Worm (Caenorhabditis elegans) whole organism, L2 larva: ENCODE measurements around the gene glb-13.
A peak's percentile ranks its signal among the peaks of the same experiment; 100 is the strongest.

ENCODE experiments used
- C34F6.9 ChIP-seq: fragments of 150-350 bp; optimal IDR thresholded peaks from 2 replicates; lab custom pipeline; 2014; ENCODE audit warnings: missing biosample characterization, missing genetic modification characterization
- F13H6.1 ChIP-seq: sonication (generic microtip); optimal IDR thresholded peaks from 2 replicates; lab custom pipeline; 2016; ENCODE audit warnings: missing genetic modification characterization, missing compliant biosample characterization
- R02D3.7 ChIP-seq: fragments of 150-350 bp; optimal IDR thresholded peaks from 2 replicates; lab custom pipeline; 2014; ENCODE audit warnings: missing biosample characterization, missing genetic modification characterization
- ZK546.5 ChIP-seq: sonication (generic microtip); optimal IDR thresholded peaks from 2 replicates; lab custom pipeline; 2017; ENCODE audit warnings: missing biosample characterization, missing genetic modification characterization
- alr-1 ChIP-seq: fragments of 150-350 bp; optimal IDR thresholded peaks from 2 replicates; lab custom pipeline; 2014; ENCODE audit warnings: missing biosample characterization, missing genetic modification characterization
- aly-2 ChIP-seq: fragments of 150-350 bp; optimal IDR thresholded peaks from 2 replicates; lab custom pipeline; 2014; ENCODE audit warnings: missing biosample characterization, missing genetic modification characterization
- blmp-1 ChIP-seq: sonication (generic microtip); optimal IDR thresholded peaks from 2 replicates; lab custom pipeline; 2017; ENCODE audit warnings: missing genetic modification characterization, mild to moderate bottlenecking, missing compliant biosample characterization, antibody characterized with exemption, moderate library complexity; ENCODE audit not compliant: insufficient read depth
- ceh-16 ChIP-seq: fragments of 150-350 bp; optimal IDR thresholded peaks from 2 replicates; lab custom pipeline; 2014; ENCODE audit warnings: missing biosample characterization, missing genetic modification characterization
- ceh-82 ChIP-seq: fragments of 150-350 bp; optimal IDR thresholded peaks from 2 replicates; lab custom pipeline; 2014; ENCODE audit warnings: missing biosample characterization, missing genetic modification characterization
- crh-2 ChIP-seq: sonication (generic microtip); optimal IDR thresholded peaks from 2 replicates; lab custom pipeline; 2017; ENCODE audit warnings: missing biosample characterization, missing genetic modification characterization
- egl-27 ChIP-seq: sonication (generic microtip); optimal IDR thresholded peaks from 3 replicates; lab custom pipeline; 2017; ENCODE audit warnings: missing biosample characterization, missing genetic modification reagents, missing genetic modification characterization
- elt-1 ChIP-seq: fragments of 150-350 bp; optimal IDR thresholded peaks from 2 replicates; lab custom pipeline; 2014; ENCODE audit warnings: missing biosample characterization, missing genetic modification characterization
- elt-3 ChIP-seq: sonication (generic microtip); optimal IDR thresholded peaks from 2 replicates; lab custom pipeline; 2017; ENCODE audit warnings: missing biosample characterization, missing genetic modification characterization
- fos-1 ChIP-seq: fragments of 150-350 bp; optimal IDR thresholded peaks from 2 replicates; lab custom pipeline; 2014; ENCODE audit warnings: missing biosample characterization, missing genetic modification characterization
- gmeb-1 ChIP-seq: fragments of 150-350 bp; optimal IDR thresholded peaks from 2 replicates; lab custom pipeline; 2014; ENCODE audit warnings: missing biosample characterization, missing genetic modification characterization
- lin-11 ChIP-seq: fragments of 150-350 bp; sonication (generic microtip); optimal IDR thresholded peaks from 2 replicates; lab custom pipeline; 2014; ENCODE audit warnings: missing biosample characterization, missing genetic modification characterization, inconsistent platforms, mixed read lengths
- lin-13 ChIP-seq: fragments of 150-350 bp; optimal IDR thresholded peaks from 2 replicates; lab custom pipeline; 2014; ENCODE audit warnings: missing biosample characterization, missing genetic modification reagents, missing genetic modification characterization
- lin-39 ChIP-seq: fragments of 150-350 bp; optimal IDR thresholded peaks from 2 replicates; lab custom pipeline; 2014; ENCODE audit warnings: missing biosample characterization, missing genetic modification reagents, missing genetic modification characterization
- lsy-2 ChIP-seq, 2 experiments: fragments of 150-350 bp in 1 of 2; sonication (generic microtip) in 1 of 2; optimal IDR thresholded peaks; 2 replicates each; lab custom pipeline; 2014 to 2017; ENCODE audit warnings: missing biosample characterization in 2 of 2, missing genetic modification characterization in 2 of 2
- mab-5 ChIP-seq: fragments of 150-350 bp; optimal IDR thresholded peaks from 2 replicates; lab custom pipeline; 2014; ENCODE audit warnings: missing biosample characterization, missing genetic modification characterization
- mbf-1 ChIP-seq: sonication (generic microtip); optimal IDR thresholded peaks from 2 replicates; lab custom pipeline; 2017; ENCODE audit warnings: missing biosample characterization, missing genetic modification characterization
- mdl-1 ChIP-seq, 2 experiments: fragments of 150-350 bp in 1 of 2; sonication (generic microtip) in 1 of 2; optimal IDR thresholded peaks; 2 replicates each; lab custom pipeline; 2017; ENCODE audit warnings: missing biosample characterization in 2 of 2, missing genetic modification characterization in 2 of 2
- nhr-10 ChIP-seq: sonication (generic microtip); optimal IDR thresholded peaks from 2 replicates; lab custom pipeline; 2017; ENCODE audit warnings: missing biosample characterization, missing genetic modification characterization
- nhr-11 ChIP-seq: fragments of 150-350 bp; optimal IDR thresholded peaks from 2 replicates; lab custom pipeline; 2014; ENCODE audit warnings: missing biosample characterization, missing genetic modification characterization
- nhr-12 ChIP-seq: fragments of 150-350 bp; optimal IDR thresholded peaks from 2 replicates; lab custom pipeline; 2014; ENCODE audit warnings: missing biosample characterization, missing genetic modification characterization
- nhr-129 ChIP-seq: fragments of 150-350 bp; optimal IDR thresholded peaks from 2 replicates; lab custom pipeline; 2014; ENCODE audit warnings: missing biosample characterization, missing genetic modification characterization
- nhr-21 ChIP-seq: fragments of 150-350 bp; optimal IDR thresholded peaks from 2 replicates; lab custom pipeline; 2014; ENCODE audit warnings: missing biosample characterization, missing genetic modification characterization
- nhr-23 ChIP-seq: fragments of 150-350 bp; optimal IDR thresholded peaks from 2 replicates; lab custom pipeline; 2014; ENCODE audit warnings: missing biosample characterization, missing genetic modification reagents, missing genetic modification characterization
- nhr-237 ChIP-seq: fragments of 150-350 bp; optimal IDR thresholded peaks from 2 replicates; lab custom pipeline; 2014; ENCODE audit warnings: missing biosample characterization, missing genetic modification characterization
- nhr-25 ChIP-seq: fragments of 150-350 bp; sonication (generic microtip); optimal IDR thresholded peaks from 3 replicates; lab custom pipeline; 2014; ENCODE audit warnings: missing biosample characterization, missing genetic modification characterization
- nhr-6 ChIP-seq: fragments of 150-350 bp; optimal IDR thresholded peaks from 2 replicates; lab custom pipeline; 2014; ENCODE audit warnings: missing biosample characterization, missing genetic modification characterization
- sem-4 ChIP-seq: fragments of 150-350 bp; optimal IDR thresholded peaks from 2 replicates; lab custom pipeline; 2014; ENCODE audit warnings: missing biosample characterization, missing genetic modification reagents, missing genetic modification characterization
- sma-3 ChIP-seq: sonication (generic microtip); optimal IDR thresholded peaks from 2 replicates; lab custom pipeline; 2016; ENCODE audit warnings: missing genetic modification reagents, missing genetic modification characterization, missing compliant biosample characterization
- sma-9 ChIP-seq, 2 experiments: fragments of 150-350 bp in 1 of 2; sonication (generic microtip) in 1 of 2; optimal IDR thresholded peaks; 2 replicates each; lab custom pipeline; 2014 to 2016; ENCODE audit warnings: missing genetic modification characterization in 2 of 2, mild to moderate bottlenecking in 1 of 2, missing biosample characterization in 1 of 2, missing compliant biosample characterization in 1 of 2, missing genetic modification reagents in 1 of 2, moderate library complexity in 1 of 2
- snpc-4 ChIP-seq: fragments of 150-350 bp; optimal IDR thresholded peaks from 2 replicates; lab custom pipeline; 2014; ENCODE audit warnings: missing biosample characterization, missing genetic modification characterization
- unc-39 ChIP-seq: fragments of 150-350 bp; optimal IDR thresholded peaks from 2 replicates; lab custom pipeline; 2014; ENCODE audit warnings: missing biosample characterization, missing genetic modification characterization
- unc-55 ChIP-seq: fragments of 150-350 bp; sonication (generic microtip); optimal IDR thresholded peaks from 3 replicates; lab custom pipeline; 2014; ENCODE audit warnings: missing biosample characterization, missing genetic modification reagents, missing genetic modification characterization
- ztf-1 ChIP-seq: fragments of 200-800 bp; sonication (Bioruptor generic); conservative IDR thresholded peaks from 2 replicates; pipeline ENCODE4 v1.3.6; 2022; ENCODE audit warnings: missing genetic modification characterization, missing compliant biosample characterization

Gene glb-13

DNA sequence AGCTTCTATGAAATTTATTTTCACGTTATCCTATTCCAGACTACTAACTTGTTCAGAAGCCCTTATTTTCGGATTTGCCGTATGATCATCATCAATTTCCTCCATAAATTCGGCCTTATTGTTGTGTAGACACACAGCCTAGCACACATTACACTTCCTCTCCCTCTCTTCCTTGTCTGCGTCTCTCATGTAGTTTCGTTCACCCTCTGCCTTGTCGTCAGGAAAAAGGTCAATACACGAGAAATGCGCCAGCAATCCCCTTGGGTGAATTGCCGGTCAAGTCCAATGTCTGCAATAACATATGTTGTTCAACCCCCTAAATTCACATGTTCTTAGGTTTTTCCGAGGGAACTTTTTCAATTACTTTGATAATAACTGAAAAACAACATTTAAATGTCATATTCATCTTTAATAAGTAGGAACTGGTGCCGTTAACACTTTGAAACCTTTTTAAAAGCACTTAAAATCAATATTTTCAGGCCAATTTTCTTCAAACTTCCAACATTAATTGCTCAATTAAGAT is 15.7 kb upstream of the glb-13 start, which contains the start of gene F17E5.2 (continued):
- TF ChIP-seq nhr-129 (tag; lab: Kevin White, UChicago) (peak; percentile 99), fos-1 (tag; lab: Kevin White, UChicago) (peak; percentile 92), mdl-1 (tag; optimal IDR thresholded peaks at IDR 0.05; lab: Kevin White, UChicago) (peak; percentile 25 to 80), mab-5 (tag; lab: Kevin White, UChicago) (peak; percentile 92), crh-2 (tag; lab: Kevin White, UChicago) (peak; percentile 96), unc-39 (tag; lab: Kevin White, UChicago) (no peak), snpc-4 (tag; lab: Kevin White, UChicago) (peak; percentile 83), nhr-25 (peak; percentile 93), lin-39 (peak; percentile 37), ceh-16 (tag; lab: Kevin White, UChicago) (peak; percentile 46), alr-1 (tag; lab: Kevin White, UChicago) (no peak)

DNA sequence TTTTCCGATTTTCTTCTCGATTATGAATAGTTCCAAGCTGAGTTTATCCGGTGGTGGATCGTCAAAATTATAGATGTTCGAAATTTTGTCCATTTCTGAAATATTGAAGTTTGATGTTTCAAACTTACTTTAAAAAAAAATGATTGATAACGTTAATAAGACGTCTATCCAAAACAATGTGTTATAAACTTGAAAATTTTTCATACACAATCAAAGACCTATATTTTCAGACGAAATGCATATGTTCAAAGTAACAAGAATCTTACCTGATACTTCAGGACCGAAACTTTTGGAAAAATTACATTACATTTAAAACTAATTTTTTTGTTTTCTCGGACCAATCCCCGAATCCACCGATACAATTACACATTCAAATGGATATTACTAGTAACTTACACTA is 13.2 kb upstream of the glb-13 start, which contains the start of gene nekl-3:
Gene nekl-3 (minus strand): TSS at position 101 of the 400 bp plus-strand sequence.
- TF ChIP-seq nhr-23 (tag; lab: Kevin White, UChicago) (no peak), elt-3 (tag; lab: Kevin White, UChicago) (no peak), C34F6.9 (tag; lab: Kevin White, UChicago) (no peak), lin-11 (no peak), gmeb-1 (tag; lab: Kevin White, UChicago) (no peak), nhr-237 (tag; lab: Kevin White, UChicago) (no peak), ceh-82 (tag; lab: Kevin White, UChicago) (no peak), lsy-2 (tag; optimal IDR thresholded peaks at IDR 0.05; lab: Kevin White, UChicago) (no peak), aly-2 (tag; lab: Kevin White, UChicago) (no peak), nhr-21 (tag; lab: Kevin White, UChicago) (no peak), ZK546.5 (tag; lab: Kevin White, UChicago) (no peak), ceh-16 (tag; lab: Kevin White, UChicago) (no peak), sem-4 (tag; lab: Kevin White, UChicago) (no peak), unc-55 (GFP tag; lab: Kevin White, UChicago) (no peak), egl-27 (no peak), nhr-12 (no peak), elt-1 (tag; lab: Kevin White, UChicago) (no peak), sma-9 (GFP tag; optimal IDR thresholded peaks at IDR 0.05; lab: Kevin White, UChicago) (no peak), sma-9 (tag; optimal IDR thresholded peaks at IDR 0.05; lab: Kevin White, UChicago) (no peak), nhr-129 (tag; lab: Kevin White, UChicago) (no peak)

DNA sequence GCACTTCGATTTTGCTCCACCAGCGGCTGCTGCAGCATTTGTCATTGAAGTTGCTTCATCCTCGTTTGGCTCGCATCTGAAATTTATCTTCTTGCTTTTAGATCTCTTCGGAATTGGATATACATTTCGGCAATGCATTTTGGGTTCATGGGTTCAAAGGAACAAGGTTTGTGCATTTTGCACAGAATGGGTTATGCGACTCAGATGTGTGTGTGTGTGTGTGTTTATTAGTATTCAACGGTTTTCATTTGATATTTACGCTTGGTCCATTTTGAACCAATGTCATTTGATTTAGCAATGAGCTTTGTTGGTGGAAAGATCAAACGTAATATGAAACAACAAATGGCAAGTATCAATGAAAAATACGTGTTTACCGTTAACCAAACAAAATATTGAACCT is 2.4 kb downstream of the glb-13 start:
- TF ChIP-seq nhr-23 (tag; lab: Kevin White, UChicago) (no peak), C34F6.9 (tag; lab: Kevin White, UChicago) (no peak), unc-55 (GFP tag; lab: Kevin White, UChicago) (no peak), F13H6.1 (tag; lab: Kevin White, UChicago) (no peak), elt-3 (tag; lab: Kevin White, UChicago) (no peak), nhr-129 (tag; lab: Kevin White, UChicago) (no peak), nhr-6 (no peak), blmp-1 (tag; lab: Kevin White, UChicago) (no peak), aly-2 (tag; lab: Kevin White, UChicago) (no peak), elt-1 (tag; lab: Kevin White, UChicago) (no peak), ZK546.5 (tag; lab: Kevin White, UChicago) (no peak), nhr-11 (no peak), lin-11 (no peak), nhr-237 (tag; lab: Kevin White, UChicago) (no peak)

DNA sequence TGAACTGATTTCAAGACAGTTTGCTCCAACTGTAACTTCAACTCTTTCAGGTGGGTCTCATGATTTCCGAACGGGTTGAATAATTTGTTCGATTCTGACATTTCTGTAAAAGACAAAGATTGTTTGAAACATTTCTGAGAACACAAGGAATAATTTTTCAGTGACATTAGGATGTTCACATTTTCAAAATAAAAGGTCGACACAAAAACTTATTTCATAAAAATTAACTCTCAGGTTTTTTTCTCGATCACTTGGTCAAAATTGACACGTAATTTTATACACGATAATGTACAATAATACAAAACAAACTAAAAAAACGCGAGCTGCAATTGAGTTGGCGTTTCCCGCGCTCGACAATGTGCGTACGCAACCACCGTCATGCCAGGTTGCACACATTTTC is 6.9 kb downstream of the glb-13 start, which contains the start of gene rif-1.2:
Gene rif-1.2 (minus strand): TSS at position 101 of the 400 bp plus-strand sequence.
- TF ChIP-seq nhr-10 (tag; lab: Kevin White, UChicago): no peak
- TF ChIP-seq nhr-25: no peak
- no peak for TF ChIP-seq unc-39 (tag; lab: Kevin White, UChicago)
- TF ChIP-seq R02D3.7: no peak
- no peak for TF ChIP-seq sma-3 (GFP tag; lab: Kevin White, UChicago)
- no peak for TF ChIP-seq ztf-1 (GFP tag; lab: Robert Waterston, UW)
- TF ChIP-seq ceh-16 (tag; lab: Kevin White, UChicago): no peak
- TF ChIP-seq aly-2 (tag; lab: Kevin White, UChicago): no peak
- no peak for TF ChIP-seq alr-1 (tag; lab: Kevin White, UChicago)
- TF ChIP-seq egl-27: no peak
- TF ChIP-seq mdl-1 (tag; optimal IDR thresholded peaks at IDR 0.05; lab: Kevin White, UChicago): no peak
- no peak for TF ChIP-seq snpc-4 (tag; lab: Kevin White, UChicago)
- no peak for TF ChIP-seq lin-13 (GFP tag; lab: Kevin White, UChicago)
- no peak for TF ChIP-seq C34F6.9 (tag; lab: Kevin White, UChicago)
- no peak for TF ChIP-seq ZK546.5 (tag; lab: Kevin White, UChicago)
- no peak for TF ChIP-seq mbf-1
